Worm (Caenorhabditis elegans): Measurements from ENCODE around the gene gtr-1.

DNA sequence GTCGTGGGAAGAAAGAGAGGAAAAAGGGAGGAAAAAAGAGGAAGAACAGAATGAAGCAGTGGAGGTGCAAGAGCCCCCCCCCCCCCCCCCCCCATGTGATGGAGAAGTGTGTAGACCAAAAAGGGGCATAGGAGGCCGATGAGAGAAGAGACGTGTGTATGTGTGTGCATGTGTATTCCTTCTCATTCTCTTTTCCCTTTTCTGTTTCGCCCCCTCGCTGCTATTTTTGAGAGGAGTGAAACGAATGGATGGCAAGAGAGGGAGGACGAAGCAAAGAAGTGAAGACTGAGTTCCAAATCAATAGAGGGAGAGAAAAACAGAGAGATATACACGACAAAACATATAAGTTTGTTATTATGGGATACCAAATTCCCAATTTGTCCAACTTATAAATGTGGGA lies 42.0 kb upstream of the gtr-1 start:
- peak; percentile 85 for TF ChIP-seq ces-1 (GFP tag; optimal IDR thresholded peaks at IDR 0.05)
- TF ChIP-seq blmp-1 (tag; optimal IDR thresholded peaks at IDR 0.05) = no peak
- TF ChIP-seq nhr-76 (tag; optimal IDR thresholded peaks at IDR 0.05) = no peak

Measured in whole organism, mixed stage, embryonic.